Fruit fly (Drosophila melanogaster) whole organism, embryonic: ENCODE results near the gene CG32023.
A peak's percentile ranks its signal among the peaks of the same experiment; 100 is the strongest.

ENCODE experiments used
- Aef1 ChIP-seq: fragments of 200-800 bp; sonication (Bioruptor generic); IDR thresholded peaks from 3 replicates; pipeline ENCODE4 v1.3.6; 2022; ENCODE audit warnings: missing biosample characterization, missing genetic modification characterization
- B-H1 ChIP-seq: fragments of 200-800 bp; sonication (Bioruptor generic); IDR thresholded peaks from 3 replicates; pipeline ENCODE4 v1.3.6; 2022; ENCODE audit warnings: missing biosample characterization, missing genetic modification characterization
- Blimp-1 ChIP-seq: fragments of 200-800 bp; sonication (Bioruptor generic); optimal IDR thresholded peaks from 3 replicates; lab custom pipeline; 2018; ENCODE audit warnings: missing biosample characterization, missing genetic modification characterization, mild to moderate bottlenecking, moderate library complexity, missing genetic modification reagents
- CG10462 ChIP-seq: fragments of 200-800 bp; sonication (Bioruptor generic); optimal IDR thresholded peaks from 2 replicates; lab custom pipeline; 2016; ENCODE audit warnings: missing biosample characterization, missing genetic modification characterization
- CG11085 ChIP-seq: fragments of 200-800 bp; sonication (Bioruptor generic); IDR thresholded peaks from 2 replicates; pipeline ENCODE4 v1.3.6; 2022; ENCODE audit warnings: missing biosample characterization, missing genetic modification characterization
- CG11456 ChIP-seq: fragments of 200-800 bp; sonication (Bioruptor generic); IDR thresholded peaks from 3 replicates; pipeline ENCODE4 v1.3.6; 2022; ENCODE audit warnings: missing biosample characterization, missing genetic modification characterization
- CG12744 ChIP-seq: fragments of 200-800 bp; sonication (Bioruptor generic); optimal IDR thresholded peaks from 2 replicates; lab custom pipeline; 2016; ENCODE audit warnings: missing biosample characterization, missing genetic modification characterization
- CG13424 ChIP-seq: fragments of 200-800 bp; sonication (Bioruptor generic); optimal IDR thresholded peaks from 2 replicates; lab custom pipeline; 2019; ENCODE audit warnings: missing biosample characterization, mild to moderate bottlenecking, missing genetic modification characterization, moderate library complexity
- CG15011 ChIP-seq: fragments of 200-800 bp; sonication (Bioruptor generic); optimal IDR thresholded peaks from 3 replicates; lab custom pipeline; 2018; ENCODE audit warnings: missing biosample characterization, mild to moderate bottlenecking, missing genetic modification characterization
- CG15269 ChIP-seq: fragments of 200-800 bp; sonication (Bioruptor generic); optimal IDR thresholded peaks from 2 replicates; lab custom pipeline; 2018; ENCODE audit warnings: missing biosample characterization, mild to moderate bottlenecking, missing genetic modification characterization, moderate library complexity
- CG17328 ChIP-seq: fragments of 200-800 bp; sonication (Bioruptor generic); IDR thresholded peaks from 2 replicates; pipeline ENCODE4 v1.3.6; 2022; ENCODE audit warnings: missing biosample characterization, missing genetic modification characterization
- CG17361 ChIP-seq: fragments of 200-800 bp; sonication (Bioruptor generic); IDR thresholded peaks from 3 replicates; pipeline ENCODE4 v1.3.6; 2022; ENCODE audit warnings: missing biosample characterization, missing genetic modification characterization
- CG2202 ChIP-seq: fragments of 200-800 bp; sonication (Bioruptor generic); optimal IDR thresholded peaks from 2 replicates; lab custom pipeline; 2018; ENCODE audit warnings: missing biosample characterization, mild to moderate bottlenecking, missing genetic modification characterization
- CG31441 ChIP-seq: fragments of 200-800 bp; sonication (Bioruptor generic); IDR thresholded peaks from 2 replicates; pipeline ENCODE4 v1.3.6; 2022; ENCODE audit warnings: missing biosample characterization, missing genetic modification characterization
- CG32532 ChIP-seq: fragments of 200-800 bp; sonication (Bioruptor generic); IDR thresholded peaks from 2 replicates; pipeline ENCODE4 v1.3.6; 2022; ENCODE audit warnings: missing biosample characterization, missing genetic modification characterization
- CG34224 ChIP-seq: fragments of 200-800 bp; sonication (Bioruptor generic); IDR thresholded peaks from 3 replicates; pipeline ENCODE4 v1.3.6; 2022; ENCODE audit warnings: missing biosample characterization, missing genetic modification characterization; ENCODE audit not compliant: partially characterized antibody
- CG4730 ChIP-seq: fragments of 200-800 bp; sonication (Bioruptor generic); IDR thresholded peaks from 2 replicates; pipeline ENCODE4 v1.3.6; 2022; ENCODE audit warnings: missing biosample characterization, missing genetic modification characterization
- CG6765 ChIP-seq: fragments of 200-800 bp; sonication (Bioruptor generic); optimal IDR thresholded peaks from 3 replicates; lab custom pipeline; 2017; ENCODE audit warnings: missing biosample characterization, mild to moderate bottlenecking, missing genetic modification characterization
- CG8924 ChIP-seq: fragments of 200-800 bp; optimal IDR thresholded peaks from 3 replicates; lab custom pipeline; 2019; ENCODE audit warnings: missing biosample characterization, mild to moderate bottlenecking, missing genetic modification characterization, moderate library complexity
- CG9932 ChIP-seq: fragments of 200-800 bp; sonication (Bioruptor generic); IDR thresholded peaks from 2 replicates; pipeline ENCODE4 v1.3.6; 2022; ENCODE audit warnings: missing biosample characterization, missing genetic modification characterization
- CHES-1-like ChIP-seq: fragments of 200-800 bp; sonication (Bioruptor generic); optimal IDR thresholded peaks from 2 replicates; lab custom pipeline; 2016; ENCODE audit warnings: missing biosample characterization, missing genetic modification characterization
- Camta ChIP-seq: fragments of 200-800 bp; sonication (Bioruptor generic); optimal IDR thresholded peaks from 2 replicates; lab custom pipeline; 2016; ENCODE audit warnings: missing biosample characterization, missing genetic modification characterization
- CoRest ChIP-seq: fragments of 200-800 bp; sonication (Bioruptor generic); optimal IDR thresholded peaks from 3 replicates; lab custom pipeline; 2018; ENCODE audit warnings: missing biosample characterization, mild to moderate bottlenecking, missing genetic modification characterization, moderate library complexity
- D19A ChIP-seq: fragments of 200-800 bp; optimal IDR thresholded peaks from 3 replicates; lab custom pipeline; 2019; ENCODE audit warnings: missing biosample characterization, mild to moderate bottlenecking, missing genetic modification characterization, moderate library complexity
- Dbx ChIP-seq: fragments of 200-800 bp; sonication (Bioruptor generic); IDR thresholded peaks from 3 replicates; pipeline ENCODE4 v1.3.6; 2022; ENCODE audit warnings: missing biosample characterization, missing genetic modification characterization
- Dll ChIP-seq: fragments of 200-800 bp; sonication (Bioruptor generic); IDR thresholded peaks from 4 replicates; pipeline ENCODE4 v1.3.6; 2022; ENCODE audit warnings: missing biosample characterization, missing genetic modification characterization; ENCODE audit not compliant: partially characterized antibody
- Fer2 ChIP-seq: fragments of 200-800 bp; sonication (Bioruptor generic); optimal IDR thresholded peaks from 2 replicates; lab custom pipeline; 2018; ENCODE audit warnings: missing biosample characterization, mild to moderate bottlenecking, missing genetic modification characterization, moderate library complexity
- HHEX ChIP-seq: fragments of 200-800 bp; sonication (Bioruptor generic); optimal IDR thresholded peaks from 3 replicates; lab custom pipeline; 2017; ENCODE audit warnings: missing biosample characterization, mild to moderate bottlenecking, missing genetic modification characterization, missing genetic modification reagents
- NfI ChIP-seq: fragments of 200-800 bp; sonication (Bioruptor generic); optimal IDR thresholded peaks from 3 replicates; lab custom pipeline; 2018; ENCODE audit warnings: missing biosample characterization, mild to moderate bottlenecking, missing genetic modification characterization, moderate library complexity
- Sox102F ChIP-seq: fragments of 200-800 bp; sonication (Bioruptor generic); optimal IDR thresholded peaks from 2 replicates; lab custom pipeline; 2018; ENCODE audit warnings: missing biosample characterization, mild to moderate bottlenecking, missing genetic modification characterization, moderate library complexity
- Tbp ChIP-seq: fragments of >200 bp; optimal IDR thresholded peaks from 2 replicates; lab custom pipeline; 2018; ENCODE audit warnings: missing biosample characterization, missing genetic modification characterization
- amos ChIP-seq: fragments of 200-800 bp; sonication (Bioruptor generic); IDR thresholded peaks from 2 replicates; pipeline ENCODE4 v1.3.6; 2022; ENCODE audit warnings: missing biosample characterization, missing genetic modification characterization; ENCODE audit not compliant: partially characterized antibody
- chinmo ChIP-seq: fragments of 200-800 bp; sonication (Bioruptor generic); IDR thresholded peaks from 4 replicates; pipeline ENCODE4 v1.3.6; 2022; ENCODE audit warnings: missing biosample characterization, missing genetic modification characterization; ENCODE audit not compliant: partially characterized antibody
- cwo ChIP-seq: fragments of 200-800 bp; sonication (Bioruptor generic); optimal IDR thresholded peaks from 3 replicates; lab custom pipeline; 2017; ENCODE audit warnings: missing biosample characterization, missing genetic modification characterization, mild to moderate bottlenecking, moderate library complexity, missing genetic modification reagents
- dm ChIP-seq: fragments of 200-800 bp; sonication (Bioruptor generic); optimal IDR thresholded peaks from 3 replicates; lab custom pipeline; 2016; ENCODE audit warnings: missing biosample characterization, missing genetic modification characterization
- dpn ChIP-seq, 2 experiments: fragments of 200-800 bp; sonication (Bioruptor generic); optimal IDR thresholded peaks; 3 replicates each; lab custom pipeline; 2016; ENCODE audit warnings: missing biosample characterization in 2 of 2, missing genetic modification characterization in 2 of 2
- dysf ChIP-seq: fragments of 200-800 bp; sonication (Bioruptor generic); IDR thresholded peaks from 3 replicates; pipeline ENCODE4 v1.3.6; 2022; ENCODE audit warnings: missing biosample characterization, missing genetic modification characterization
- grn ChIP-seq: fragments of 200-800 bp; sonication (Bioruptor generic); optimal IDR thresholded peaks from 3 replicates; lab custom pipeline; 2017; ENCODE audit warnings: missing biosample characterization, missing genetic modification characterization
- gsb ChIP-seq: fragments of 200-800 bp; sonication (Bioruptor generic); IDR thresholded peaks from 2 replicates; pipeline ENCODE4 v1.3.6; 2022; ENCODE audit warnings: missing biosample characterization, missing genetic modification characterization
- klu ChIP-seq: fragments of 200-800 bp; sonication (Bioruptor generic); IDR thresholded peaks from 2 replicates; pipeline ENCODE4 v1.3.6; 2022; ENCODE audit warnings: missing biosample characterization, missing genetic modification characterization
- lilli ChIP-seq: fragments of 200-800 bp; sonication (Bioruptor generic); optimal IDR thresholded peaks from 3 replicates; lab custom pipeline; 2016; ENCODE audit warnings: missing biosample characterization, missing genetic modification characterization
- oc ChIP-seq: fragments of 200-800 bp; sonication (Bioruptor generic); optimal IDR thresholded peaks from 2 replicates; lab custom pipeline; 2018; ENCODE audit warnings: missing biosample characterization, mild to moderate bottlenecking, missing genetic modification characterization, moderate library complexity
- pan ChIP-seq, 4 experiments: fragments of >200 bp in 3 of 4; fragments of 200-800 bp in 1 of 4; sonication (Bioruptor generic) in 1 of 4; optimal IDR thresholded peaks in 3 of 4; IDR thresholded peaks in 1 of 4; 2 replicates each; pipeline versions ENCODE4 v1.3.6 to Lab custom; 2017 to 2022; ENCODE audit warnings: missing biosample characterization in 2 of 4, missing genetic modification characterization in 2 of 4, mixed read lengths in 1 of 4
- row ChIP-seq: fragments of 200-800 bp; sonication (Bioruptor generic); IDR thresholded peaks from 3 replicates; pipeline ENCODE4 v1.3.6; 2022; ENCODE audit warnings: missing biosample characterization, missing genetic modification characterization
- run ChIP-seq: fragments of 200-800 bp; sonication (Bioruptor generic); optimal IDR thresholded peaks from 3 replicates; lab custom pipeline; 2018; ENCODE audit warnings: missing biosample characterization, mild to moderate bottlenecking, missing genetic modification characterization
- slbo ChIP-seq: fragments of 200-800 bp; sonication (Bioruptor generic); IDR thresholded peaks from 2 replicates; pipeline ENCODE4 v1.3.6; 2022; ENCODE audit warnings: missing biosample characterization, missing genetic modification characterization
- tio ChIP-seq: fragments of 200-800 bp; sonication (Bioruptor generic); optimal IDR thresholded peaks from 2 replicates; lab custom pipeline; 2017; ENCODE audit warnings: missing biosample characterization, missing genetic modification characterization, inconsistent platforms
- tna ChIP-seq: fragments of 200-800 bp; sonication (Bioruptor generic); IDR thresholded peaks from 2 replicates; pipeline ENCODE4 v1.3.6; 2022; ENCODE audit warnings: missing biosample characterization, missing genetic modification characterization; ENCODE audit not compliant: partially characterized antibody
- vvl ChIP-seq: fragments of 200-800 bp; sonication (Bioruptor generic); IDR thresholded peaks from 2 replicates; pipeline ENCODE4 v1.3.6; 2022; ENCODE audit warnings: missing biosample characterization, missing genetic modification characterization

CG32023 gene

dm6 chr3L:8763037-8763454, 40.9 kb downstream of the CG32023 start (continued):
- TF ChIP-seq CG13424 (peak; percentile 49), lilli (GFP tag; lab: Kevin White, UChicago) (peak; percentile 50), row (GFP tag; lab: Robert Waterston, UW) (peak; percentile 76), chinmo (GFP tag; lab: Robert Waterston, UW) (peak; percentile 94; the same call in 3 of the 4 replicates), amos (peak; percentile 33; the same call in 1 of the 2 replicates), klu (GFP tag; lab: Robert Waterston, UW) (no peak), CG15011 (no peak), CG32532 (GFP tag; lab: Robert Waterston, UW) (peak; percentile 53; the same call in 1 of the 2 replicates), CG17328 (GFP tag; lab: Robert Waterston, UW) (0 out of 2 replicates have a peak, but pooled peaks have one; percentile 46), dm (peak; percentile 5), dpn (GFP tag; optimal IDR thresholded peaks at IDR 0.05; lab: Kevin White, UChicago) (peak in 1 of 2 experiments; percentile 53), CG10462 (peak; percentile 14), CG12744 (no peak), CG34224 (GFP tag; lab: Robert Waterston, UW) (peak; percentile 65), Blimp-1 (GFP tag; lab: Kevin White, UChicago) (peak; percentile 32), NfI (peak; percentile 64), CG15269 (peak; percentile 53), HHEX (GFP tag; lab: Kevin White, UChicago) (no peak), CG2202 (no peak), tna (GFP tag; lab: Robert Waterston, UW) (peak; percentile 91), cwo (GFP tag; lab: Kevin White, UChicago) (peak; percentile 16), CG9932 (GFP tag; lab: Robert Waterston, UW) (peak; percentile 64), oc (tag; lab: Kevin White, UChicago) (peak; percentile 27), CoRest (tag; lab: Kevin White, UChicago) (peak; percentile 55), CG8924 (tag; lab: Kevin White, UChicago) (no peak), Fer2 (tag; lab: Kevin White, UChicago) (no peak), CG11085 (GFP tag; lab: Robert Waterston, UW) (0 out of 2 replicates have a peak, but pooled peaks have one; percentile 44), CG11456 (GFP tag; lab: Robert Waterston, UW) (0 out of 3 replicates have a peak, but pooled peaks have one; percentile 65), gsb (GFP tag; lab: Robert Waterston, UW) (peak; percentile 54; the same call in 1 of the 2 replicates), pan (optimal IDR thresholded peaks at IDR 0.05; lab: Kevin White, UChicago) (no peak), pan (GFP tag; optimal IDR thresholded peaks at IDR 0.05 in 1 of 2, IDR thresholded peaks at IDR 0.05 in 1 of 2) (peak in 1 of 2 experiments; percentile 80), tio (GFP tag; lab: Kevin White, UChicago) (peak; percentile 28), grn (GFP tag; lab: Kevin White, UChicago) (peak; percentile 11), B-H1 (GFP tag; lab: Robert Waterston, UW) (peak; percentile 32; the same call in 2 of the 3 replicates), CG31441 (GFP tag; lab: Robert Waterston, UW) (peak; percentile 55), Dll (GFP tag; lab: Robert Waterston, UW) (0 out of 4 replicates have a peak, but pooled peaks have one; percentile 46), run (tag; lab: Kevin White, UChicago) (no peak), CG17361 (GFP tag; lab: Robert Waterston, UW) (peak; percentile 54; the same call in 1 of the 3 replicates), CG6765 (GFP tag; lab: Kevin White, UChicago) (no peak), CHES-1-like (GFP tag; lab: Kevin White, UChicago) (peak; percentile 35), slbo (GFP tag; lab: Robert Waterston, UW) (peak; percentile 74), Camta (GFP tag; lab: Kevin White, UChicago) (no peak), Sox102F (GFP tag; lab: Kevin White, UChicago) (peak; percentile 60), Aef1 (peak; percentile 43; the same call in 2 of the 3 replicates), dysf (GFP tag; lab: Robert Waterston, UW) (peak; percentile 75), D19A (tag; lab: Kevin White, UChicago) (peak; percentile 3), Tbp (GFP tag; lab: Kevin White, UChicago) (no peak), Dbx (GFP tag; lab: Robert Waterston, UW) (0 out of 3 replicates have a peak, but pooled peaks have one; percentile 32), vvl (GFP tag; lab: Robert Waterston, UW) (peak; percentile 75), CG4730 (peak; percentile 21; the same call in 1 of the 2 replicates)
